Worm (Caenorhabditis elegans) whole organism, late embryonic: ENCODE data around the gene T08B1.1.

Experiments
- C08G9.2 ChIP-seq: sonication (generic microtip); optimal IDR thresholded peaks from 2 replicates; lab custom pipeline; 2016; ENCODE audit warnings: mild to moderate bottlenecking, missing genetic modification characterization, moderate library complexity, missing compliant biosample characterization
- F13H6.1 ChIP-seq: sonication (generic microtip); optimal IDR thresholded peaks from 2 replicates; lab custom pipeline; 2016; ENCODE audit warnings: missing genetic modification characterization, missing compliant biosample characterization
- K02D7.2 ChIP-seq: sonication (generic microtip); optimal IDR thresholded peaks from 2 replicates; lab custom pipeline; 2017; ENCODE audit warnings: mild to moderate bottlenecking, missing genetic modification characterization, missing compliant biosample characterization
- K09A11.1 ChIP-seq: sonication (generic microtip); optimal IDR thresholded peaks from 2 replicates; lab custom pipeline; 2017; ENCODE audit warnings: antibody characterized with exemption, mild to moderate bottlenecking, missing genetic modification characterization, missing compliant biosample characterization; ENCODE audit not compliant: insufficient read depth
- T23F11.4 ChIP-seq: fragments of 200-800 bp; sonication (Bioruptor generic); optimal IDR thresholded peaks from 2 replicates; lab custom pipeline; 2018; ENCODE audit warnings: mild to moderate bottlenecking, missing genetic modification characterization, missing compliant biosample characterization
- ahr-1 ChIP-seq: sonication (generic microtip); optimal IDR thresholded peaks from 2 replicates; lab custom pipeline; 2016; ENCODE audit warnings: missing genetic modification characterization, missing compliant biosample characterization
- ama-1 ChIP-seq: fragments of 150-350 bp; optimal IDR thresholded peaks from 2 replicates; lab custom pipeline; 2014
- ceh-14 ChIP-seq: sonication (generic microtip); optimal IDR thresholded peaks from 2 replicates; lab custom pipeline; 2016; ENCODE audit warnings: missing genotype, missing genetic modification characterization, missing compliant biosample characterization
- ceh-19 ChIP-seq: fragments of 200-800 bp; sonication (Bioruptor generic); optimal IDR thresholded peaks from 2 replicates; lab custom pipeline; 2018; ENCODE audit warnings: mild to moderate bottlenecking, missing genetic modification characterization, missing compliant biosample characterization
- ceh-22 ChIP-seq: sonication (generic microtip); optimal IDR thresholded peaks from 2 replicates; lab custom pipeline; 2017; ENCODE audit warnings: missing biosample characterization, missing genetic modification characterization
- ceh-31 ChIP-seq: sonication (generic microtip); optimal IDR thresholded peaks from 2 replicates; lab custom pipeline; 2016; ENCODE audit warnings: missing genetic modification characterization, missing compliant biosample characterization
- ceh-34 ChIP-seq: sonication (generic microtip); optimal IDR thresholded peaks from 2 replicates; lab custom pipeline; 2016; ENCODE audit warnings: mild to moderate bottlenecking, missing genetic modification characterization, missing compliant biosample characterization
- ceh-6 ChIP-seq: fragments of 200-800 bp; sonication (Bioruptor generic); optimal IDR thresholded peaks from 2 replicates; lab custom pipeline; 2018; ENCODE audit warnings: mild to moderate bottlenecking, missing genetic modification characterization, missing compliant biosample characterization
- ceh-9 ChIP-seq: sonication (generic microtip); optimal IDR thresholded peaks from 2 replicates; lab custom pipeline; 2016; ENCODE audit warnings: mild to moderate bottlenecking, missing genetic modification characterization, inconsistent platforms, missing compliant biosample characterization
- che-1 ChIP-seq: sonication (generic microtip); optimal IDR thresholded peaks from 2 replicates; lab custom pipeline; 2016; ENCODE audit warnings: mild to moderate bottlenecking, missing genetic modification characterization, missing compliant biosample characterization
- dmd-4 ChIP-seq: sonication (generic microtip); optimal IDR thresholded peaks from 2 replicates; lab custom pipeline; 2016; ENCODE audit warnings: borderline replicate concordance, missing genetic modification characterization, missing compliant biosample characterization
- elt-2 ChIP-seq: sonication (generic microtip); optimal IDR thresholded peaks from 2 replicates; lab custom pipeline; 2016; ENCODE audit warnings: missing genetic modification reagents, missing genetic modification characterization, missing compliant biosample characterization
- elt-4 ChIP-seq: sonication (generic microtip); optimal IDR thresholded peaks from 2 replicates; lab custom pipeline; 2016; ENCODE audit warnings: missing genetic modification characterization, missing compliant biosample characterization
- ets-4 ChIP-seq: sonication (generic microtip); optimal IDR thresholded peaks from 2 replicates; lab custom pipeline; 2016; ENCODE audit warnings: missing genetic modification characterization, missing compliant biosample characterization
- fkh-6 ChIP-seq: sonication (generic microtip); optimal IDR thresholded peaks from 2 replicates; lab custom pipeline; 2016; ENCODE audit warnings: missing genetic modification characterization, missing compliant biosample characterization
- hlh-13 ChIP-seq: fragments of 200-800 bp; sonication (Bioruptor generic); optimal IDR thresholded peaks from 2 replicates; lab custom pipeline; 2018; ENCODE audit warnings: mild to moderate bottlenecking, missing genetic modification characterization, missing compliant biosample characterization
- hlh-15 ChIP-seq: sonication (generic microtip); optimal IDR thresholded peaks from 2 replicates; lab custom pipeline; 2016; ENCODE audit warnings: missing genetic modification characterization, missing compliant biosample characterization
- hlh-30 ChIP-seq: sonication (generic microtip); optimal IDR thresholded peaks from 2 replicates; lab custom pipeline; 2017; ENCODE audit warnings: antibody characterized with exemption, missing genetic modification characterization, missing compliant biosample characterization; ENCODE audit not compliant: insufficient read depth
- hlh-6 ChIP-seq: sonication (generic microtip); optimal IDR thresholded peaks from 2 replicates; lab custom pipeline; 2016; ENCODE audit warnings: missing genotype, missing genetic modification characterization, missing compliant biosample characterization
- hlh-8 ChIP-seq: sonication (generic microtip); optimal IDR thresholded peaks from 2 replicates; lab custom pipeline; 2016; ENCODE audit warnings: missing genotype, missing genetic modification characterization, missing compliant biosample characterization
- lin-11 ChIP-seq: fragments of 200-800 bp; sonication (Bioruptor generic); optimal IDR thresholded peaks from 2 replicates; lab custom pipeline; 2018; ENCODE audit warnings: mild to moderate bottlenecking, missing genetic modification characterization, missing compliant biosample characterization
- mec-3 ChIP-seq: sonication (generic microtip); optimal IDR thresholded peaks from 2 replicates; lab custom pipeline; 2016; ENCODE audit warnings: borderline replicate concordance, missing genetic modification characterization, missing compliant biosample characterization
- nhr-11 ChIP-seq: fragments of 150-350 bp; optimal IDR thresholded peaks from 2 replicates; lab custom pipeline; 2014; ENCODE audit warnings: missing biosample characterization, missing genetic modification characterization
- nhr-232 ChIP-seq: sonication (generic microtip); optimal IDR thresholded peaks from 2 replicates; lab custom pipeline; 2016; ENCODE audit warnings: missing genetic modification characterization, missing compliant biosample characterization
- pag-3 ChIP-seq: sonication (generic microtip); optimal IDR thresholded peaks from 2 replicates; lab custom pipeline; 2016; ENCODE audit warnings: missing compliant biosample characterization, missing genetic modification characterization, borderline replicate concordance
- pat-9 ChIP-seq: fragments of 200-800 bp; sonication (Bioruptor generic); optimal IDR thresholded peaks from 2 replicates; lab custom pipeline; 2018; ENCODE audit warnings: mild to moderate bottlenecking, missing genetic modification characterization, moderate library complexity, missing compliant biosample characterization
- pha-2 ChIP-seq: sonication (generic microtip); optimal IDR thresholded peaks from 2 replicates; lab custom pipeline; 2017; ENCODE audit warnings: mild to moderate bottlenecking, missing genetic modification characterization, missing compliant biosample characterization
- pha-4 ChIP-seq: fragments of 150-350 bp; optimal IDR thresholded peaks from 2 replicates; lab custom pipeline; 2018; ENCODE audit warnings: missing biosample characterization, missing genetic modification reagents, missing genetic modification characterization
- pqm-1 ChIP-seq: sonication (generic microtip); optimal IDR thresholded peaks from 2 replicates; lab custom pipeline; 2016; ENCODE audit warnings: missing genetic modification characterization, missing compliant biosample characterization
- sdc-2 ChIP-seq: sonication (generic microtip); optimal IDR thresholded peaks from 2 replicates; lab custom pipeline; 2016; ENCODE audit warnings: missing genotype, missing genetic modification characterization, missing compliant biosample characterization
- sox-2 ChIP-seq: fragments of 200-800 bp; sonication (Bioruptor generic); IDR thresholded peaks from 2 replicates; pipeline ENCODE4 v1.3.6; 2022; ENCODE audit warnings: missing genetic modification reagents, missing genetic modification characterization, missing compliant biosample characterization
- sox-4 ChIP-seq: sonication (generic microtip); optimal IDR thresholded peaks from 2 replicates; lab custom pipeline; 2017; ENCODE audit warnings: mild to moderate bottlenecking, missing genetic modification characterization, inconsistent platforms, missing compliant biosample characterization
- tbx-7 ChIP-seq: sonication (generic microtip); optimal IDR thresholded peaks from 2 replicates; lab custom pipeline; 2016; ENCODE audit warnings: missing genotype, missing genetic modification characterization, missing compliant biosample characterization
- ttx-3 ChIP-seq: sonication (generic microtip); optimal IDR thresholded peaks from 2 replicates; lab custom pipeline; 2016; ENCODE audit warnings: missing genetic modification reagents, missing genetic modification characterization, missing compliant biosample characterization
- unc-3 ChIP-seq, 2 experiments: fragments of 200-800 bp in 1 of 2; sonication (Bioruptor generic) in 1 of 2; sonication (generic microtip) in 1 of 2; conservative IDR thresholded peaks in 1 of 2; optimal IDR thresholded peaks in 1 of 2; 2 replicates each; pipeline versions ENCODE4 v1.3.6 to Lab custom; 2016 to 2022; ENCODE audit warnings: missing compliant biosample characterization in 2 of 2, missing genetic modification characterization in 2 of 2, missing genetic modification reagents in 1 of 2
- unc-55 ChIP-seq: sonication (generic microtip); optimal IDR thresholded peaks from 2 replicates; lab custom pipeline; 2017; ENCODE audit warnings: missing biosample characterization, missing genetic modification reagents, missing genetic modification characterization
- unc-86 ChIP-seq: sonication (generic microtip); optimal IDR thresholded peaks from 2 replicates; lab custom pipeline; 2016; ENCODE audit warnings: missing genetic modification characterization, missing compliant biosample characterization

T08B1.1 gene

ce11 chrV:1968809-1969208 is 18.0 kb downstream of the T08B1.1 start:
- TF ChIP-seq pha-4 (tag; lab: Kevin White, UChicago), result no peak
- TF ChIP-seq elt-4 (tag; lab: Kevin White, UChicago), result no peak
- TF ChIP-seq unc-86, result no peak
- no peak for TF ChIP-seq ceh-19 (GFP tag; lab: Kevin White, UChicago)
- no peak for TF ChIP-seq fkh-6 (tag; lab: Kevin White, UChicago)
- TF ChIP-seq ceh-6 (GFP tag; lab: Kevin White, UChicago), result no peak
- TF ChIP-seq pag-3 (tag; lab: Kevin White, UChicago), result no peak
- no peak for TF ChIP-seq ceh-34 (tag; lab: Kevin White, UChicago)
- TF ChIP-seq unc-3 (GFP tag; conservative IDR thresholded peaks at IDR 0.05; lab: Robert Waterston, UW), result no peak
- TF ChIP-seq unc-3 (tag; optimal IDR thresholded peaks at IDR 0.05; lab: Kevin White, UChicago), result no peak
- TF ChIP-seq che-1 (tag; lab: Kevin White, UChicago), result no peak
- no peak for TF ChIP-seq pqm-1 (tag; lab: Kevin White, UChicago)
- no peak for TF ChIP-seq lin-11 (tag; lab: Kevin White, UChicago)
- no peak for TF ChIP-seq sox-2 (GFP tag; lab: Robert Waterston, UW)
- TF ChIP-seq pha-2 (tag; lab: Kevin White, UChicago), result no peak
- no peak for TF ChIP-seq ceh-31 (tag; lab: Kevin White, UChicago)
- TF ChIP-seq hlh-30, result no peak
- no peak for TF ChIP-seq hlh-15 (tag; lab: Kevin White, UChicago)

- TF ChIP-seq unc-55 (no peak), ceh-9 (tag; lab: Kevin White, UChicago) (no peak), ceh-6 (GFP tag; lab: Kevin White, UChicago) (no peak), unc-86 (no peak), hlh-8 (tag; lab: Kevin White, UChicago) (no peak), F13H6.1 (no peak), mec-3 (tag; lab: Kevin White, UChicago) (no peak), elt-2 (tag; lab: Kevin White, UChicago) (peak; percentile 9)
Observed at ce11 chrV:1966962-1967361, 19.9 kb downstream of the T08B1.1 start.

- TF ChIP-seq che-1 (tag; lab: Kevin White, UChicago), result no peak
- no peak for TF ChIP-seq nhr-11 (tag; lab: Kevin White, UChicago)
- TF ChIP-seq lin-11 (tag; lab: Kevin White, UChicago), result no peak
- TF ChIP-seq nhr-232 (tag; lab: Kevin White, UChicago), result no peak
- TF ChIP-seq ets-4 (tag; lab: Kevin White, UChicago), result no peak
- TF ChIP-seq hlh-6 (tag; lab: Kevin White, UChicago), result no peak
- no peak for TF ChIP-seq dmd-4 (tag; lab: Kevin White, UChicago)
- no peak for TF ChIP-seq hlh-8 (tag; lab: Kevin White, UChicago)
- TF ChIP-seq tbx-7 (tag; lab: Kevin White, UChicago), result no peak
- TF ChIP-seq ceh-9 (tag; lab: Kevin White, UChicago), result no peak
- TF ChIP-seq ahr-1, result no peak
- TF ChIP-seq ttx-3, result no peak
- no peak for TF ChIP-seq ceh-14 (tag; lab: Kevin White, UChicago)
- TF ChIP-seq pag-3 (tag; lab: Kevin White, UChicago), result no peak
- TF ChIP-seq T23F11.4 (GFP tag; lab: Kevin White, UChicago), result no peak
- TF ChIP-seq hlh-13, result no peak
- no peak for TF ChIP-seq ceh-6 (GFP tag; lab: Kevin White, UChicago)
- TF ChIP-seq ceh-19 (GFP tag; lab: Kevin White, UChicago), result no peak
- TF ChIP-seq K09A11.1, result no peak
Observed at ce11 chrV:1964806-1965205, 22.0 kb downstream of the T08B1.1 start, which contains the start of gene srj-15. Gene srj-15, minus strand, starts transcription at chrV:1964906.

DNA sequence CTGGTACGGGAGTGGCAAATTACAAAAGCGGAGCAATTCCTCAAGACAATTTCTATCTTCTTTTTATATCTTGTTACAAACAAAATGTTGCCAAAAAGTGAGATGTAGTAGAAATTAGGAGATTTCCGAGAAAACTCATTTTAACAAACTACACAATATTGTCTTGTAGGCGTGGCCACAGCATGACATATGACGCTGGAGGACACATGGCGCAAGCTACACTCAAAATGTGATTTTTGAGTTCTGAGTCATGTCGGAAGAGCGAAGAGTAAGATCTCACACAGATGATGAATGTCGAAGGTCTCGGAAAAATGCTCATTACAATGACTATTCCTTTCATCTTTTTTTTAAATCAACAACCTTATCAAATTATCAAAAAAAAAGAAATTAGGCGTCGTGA is 25.4 kb downstream of the T08B1.1 start, which contains the start of gene Y40B10B.1:
Y40B10B.1 (minus strand) TSS at position 101 of the 400 bp plus-strand sequence.
- TF ChIP-seq elt-2 (tag; lab: Kevin White, UChicago) (no peak), K02D7.2 (no peak), nhr-11 (tag; lab: Kevin White, UChicago) (no peak), mec-3 (tag; lab: Kevin White, UChicago) (no peak), ceh-34 (tag; lab: Kevin White, UChicago) (no peak), ceh-22 (tag; lab: Kevin White, UChicago) (no peak), che-1 (tag; lab: Kevin White, UChicago) (no peak), sox-4 (tag; lab: Kevin White, UChicago) (no peak), ama-1 (lab: Kevin White, UChicago) (no peak), sdc-2 (no peak), dmd-4 (tag; lab: Kevin White, UChicago) (no peak), unc-3 (GFP tag; conservative IDR thresholded peaks at IDR 0.05; lab: Robert Waterston, UW) (no peak), unc-3 (tag; optimal IDR thresholded peaks at IDR 0.05; lab: Kevin White, UChicago) (no peak), pat-9 (no peak), ceh-31 (tag; lab: Kevin White, UChicago) (no peak), fkh-6 (tag; lab: Kevin White, UChicago) (no peak), C08G9.2 (tag; lab: Kevin White, UChicago) (no peak)
